Worm (Caenorhabditis elegans) whole organism, L4/young adult: Measurements from ENCODE around the gene F15A4.2.

Experiments used
- dao-5 ChIP-seq: sonication (generic microtip); optimal IDR thresholded peaks from 2 replicates; lab custom pipeline; 2016; ENCODE audit warnings: missing genotype, missing genetic modification characterization, moderate library complexity, missing compliant biosample characterization
- him-1 ChIP-seq: sonication (generic microtip); optimal IDR thresholded peaks from 2 replicates; lab custom pipeline; 2016; ENCODE audit warnings: missing genotype, missing genetic modification reagents, missing genetic modification characterization, missing compliant biosample characterization

- TF ChIP-seq him-1 (tag; lab: Kevin White, UChicago) (no peak), dao-5 (no peak)
These were observed 5.1 kb upstream of the F15A4.2 start, which contains the start of gene sre-38 for ce11 chrII:12457275-12457674.
